Fruit fly (Drosophila melanogaster): ENCODE results near the gene Ilp5.

dm6 chr3L:9872035-9872434 lies 48.3 kb upstream of the Ilp5 start:
- no peak for TF ChIP-seq CG11617 (GFP tag; optimal IDR thresholded peaks at IDR 0.05)
- no peak for TF ChIP-seq kay (GFP tag; ENCODE audit: borderline replicate concordance)
- TF ChIP-seq CG7101 (tag; optimal IDR thresholded peaks at IDR 0.05) = no peak
- TF ChIP-seq pad (GFP tag; optimal IDR thresholded peaks at IDR 0.05) = no peak
- no peak for TF ChIP-seq cnc (optimal IDR thresholded peaks at IDR 0.05)

Measured in whole organism, adult.